Worm (Caenorhabditis elegans): ENCODE results near the gene ifc-2.
A peak's percentile ranks its signal among the peaks of the same experiment; 100 is the strongest.

Gene ifc-2

ce11 chrX:617730-618129 is 37.0 kb downstream of the ifc-2 start:
- TF ChIP-seq F13H6.1 (tag; optimal IDR thresholded peaks at IDR 0.05) (peak; percentile 34), sma-9 (GFP tag; optimal IDR thresholded peaks at IDR 0.05) (no peak), sma-9 (tag; optimal IDR thresholded peaks at IDR 0.05) (no peak)

- TF ChIP-seq elt-1 (tag; optimal IDR thresholded peaks at IDR 0.05) (no peak), snpc-4 (tag; optimal IDR thresholded peaks at IDR 0.05) (peak; percentile 29)
Measured at ce11 chrX:612783-613182, 41.9 kb downstream of the ifc-2 start.

- TF ChIP-seq fos-1 (tag; optimal IDR thresholded peaks at IDR 0.05) (no peak), mdl-1 (tag; optimal IDR thresholded peaks at IDR 0.05) (no peak), crh-2 (tag; optimal IDR thresholded peaks at IDR 0.05) (no peak), blmp-1 (tag; optimal IDR thresholded peaks at IDR 0.05; ENCODE audit: insufficient read depth) (no peak), aly-2 (tag; optimal IDR thresholded peaks at IDR 0.05) (no peak), ZK546.5 (tag; optimal IDR thresholded peaks at IDR 0.05) (no peak), mbf-1 (tag; optimal IDR thresholded peaks at IDR 0.05) (no peak), ztf-11 (tag; optimal IDR thresholded peaks at IDR 0.05) (no peak), nhr-23 (tag; optimal IDR thresholded peaks at IDR 0.05) (no peak), zag-1 (tag; optimal IDR thresholded peaks at IDR 0.05) (no peak), snpc-4 (tag; optimal IDR thresholded peaks at IDR 0.05) (no peak), nhr-6 (tag; optimal IDR thresholded peaks at IDR 0.05) (no peak)
Measured at ce11 chrX:609553-609952, 45.2 kb downstream of the ifc-2 start.

ce11 chrX:608392-608791 is 46.3 kb downstream of the ifc-2 start, which contains the start of gene F13C5.5:
TSS of gene F13C5.5 (minus strand) at chrX:608492.
- TF ChIP-seq ama-1 (optimal IDR thresholded peaks at IDR 0.05) (no peak), F13H6.1 (tag; optimal IDR thresholded peaks at IDR 0.05) (peak; percentile 18)

ce11 chrX:601860-602259 is 52.8 kb downstream of the ifc-2 start, which contains the start of gene F13C5.1:
TSS of gene F13C5.1 (plus strand) at chrX:602160.
- TF ChIP-seq blmp-1 (tag; optimal IDR thresholded peaks at IDR 0.05; ENCODE audit: insufficient read depth) = no peak
- no peak for TF ChIP-seq nhr-77 (tag; optimal IDR thresholded peaks at IDR 0.05)
- no peak for TF ChIP-seq R02D3.7 (tag; optimal IDR thresholded peaks at IDR 0.05)
- no peak for TF ChIP-seq sma-3 (GFP tag; optimal IDR thresholded peaks at IDR 0.05)
- TF ChIP-seq snpc-4 (tag; optimal IDR thresholded peaks at IDR 0.05) = no peak
- TF ChIP-seq skn-1 (tag; optimal IDR thresholded peaks at IDR 0.05) = no peak

ce11 chrX:601340-601757 is 53.4 kb downstream of the ifc-2 start:
- TF ChIP-seq ZK546.5 (tag; optimal IDR thresholded peaks at IDR 0.05) (no peak), mbf-1 (tag; optimal IDR thresholded peaks at IDR 0.05) (no peak), sem-4 (tag; optimal IDR thresholded peaks at IDR 0.05) (peak; percentile 18), blmp-1 (tag; optimal IDR thresholded peaks at IDR 0.05; ENCODE audit: insufficient read depth) (no peak), fos-1 (tag; optimal IDR thresholded peaks at IDR 0.05) (no peak), nhr-129 (tag; optimal IDR thresholded peaks at IDR 0.05) (peak; percentile 66), lsy-2 (tag; optimal IDR thresholded peaks at IDR 0.05) (peak in 1 of 2 experiments; percentile 4), dmd-4 (tag; optimal IDR thresholded peaks at IDR 0.05) (no peak), mdl-1 (tag; optimal IDR thresholded peaks at IDR 0.05) (peak in 1 of 2 experiments; percentile 37), sma-3 (GFP tag; optimal IDR thresholded peaks at IDR 0.05) (no peak), zag-1 (tag; optimal IDR thresholded peaks at IDR 0.05) (peak; percentile 61), F13H6.1 (tag; optimal IDR thresholded peaks at IDR 0.05) (peak; percentile 37), lin-11 (tag; optimal IDR thresholded peaks at IDR 0.05) (peak; percentile 30), unc-55 (GFP tag; optimal IDR thresholded peaks at IDR 0.05) (peak; percentile 76), crh-2 (tag; optimal IDR thresholded peaks at IDR 0.05) (peak; percentile 43), peb-1 (tag; optimal IDR thresholded peaks at IDR 0.05) (no peak), mab-5 (tag; optimal IDR thresholded peaks at IDR 0.05) (no peak), C34F6.9 (tag; optimal IDR thresholded peaks at IDR 0.05) (peak; percentile 62)

- TF ChIP-seq R02D3.7 (tag; optimal IDR thresholded peaks at IDR 0.05) = no peak
- no peak for TF ChIP-seq ztf-4 (tag; optimal IDR thresholded peaks at IDR 0.05)
- peak; percentile 38 for TF ChIP-seq C34F6.9 (tag; optimal IDR thresholded peaks at IDR 0.05)
- no peak for TF ChIP-seq sem-4 (tag; optimal IDR thresholded peaks at IDR 0.05)
- no peak for TF ChIP-seq zag-1 (tag; optimal IDR thresholded peaks at IDR 0.05)
- no peak for TF ChIP-seq ceh-82 (tag; optimal IDR thresholded peaks at IDR 0.05)
- TF ChIP-seq dmd-4 (tag; optimal IDR thresholded peaks at IDR 0.05) = no peak
- no peak for TF ChIP-seq nhr-25 (tag; optimal IDR thresholded peaks at IDR 0.05)
- TF ChIP-seq unc-62 (GFP tag; optimal IDR thresholded peaks at IDR 0.05) = no peak
- TF ChIP-seq mab-5 (tag; optimal IDR thresholded peaks at IDR 0.05) = no peak
- TF ChIP-seq nhr-129 (tag; optimal IDR thresholded peaks at IDR 0.05) = peak; percentile 55
- TF ChIP-seq lin-13 (GFP tag; optimal IDR thresholded peaks at IDR 0.05) = no peak
- no peak for TF ChIP-seq snpc-4 (tag; optimal IDR thresholded peaks at IDR 0.05)
- TF ChIP-seq blmp-1 (tag; optimal IDR thresholded peaks at IDR 0.05; ENCODE audit: insufficient read depth) = no peak
- TF ChIP-seq skn-1 (tag; optimal IDR thresholded peaks at IDR 0.05) = peak; percentile 8
- TF ChIP-seq fos-1 (tag; optimal IDR thresholded peaks at IDR 0.05) = no peak
- no peak for TF ChIP-seq nhr-10 (tag; optimal IDR thresholded peaks at IDR 0.05)
- peak; percentile 20 for TF ChIP-seq gmeb-1 (tag; optimal IDR thresholded peaks at IDR 0.05)
- TF ChIP-seq lsy-2 (tag; optimal IDR thresholded peaks at IDR 0.05) = peak in 1 of 2 experiments; percentile 24
- TF ChIP-seq mdl-1 (tag; optimal IDR thresholded peaks at IDR 0.05) = no peak
- no peak for TF ChIP-seq ama-1 (optimal IDR thresholded peaks at IDR 0.05)
- no peak for TF ChIP-seq egl-27 (tag; optimal IDR thresholded peaks at IDR 0.05)
- peak; percentile 74 for TF ChIP-seq crh-2 (tag; optimal IDR thresholded peaks at IDR 0.05)
- no peak for TF ChIP-seq lin-39 (tag; optimal IDR thresholded peaks at IDR 0.05)
- peak; percentile 72 for TF ChIP-seq sma-9 (GFP tag; optimal IDR thresholded peaks at IDR 0.05)
- TF ChIP-seq sma-9 (tag; optimal IDR thresholded peaks at IDR 0.05) = no peak
Measured at ce11 chrX:600671-601070, 54.0 kb downstream of the ifc-2 start.

Measured in whole organism, L2 larva.